Worm (Caenorhabditis elegans) whole organism, mixed stage, embryonic: ENCODE measurements around the gene fbxa-206.

Experiments
- M03D4.4 ChIP-seq: sonication (generic microtip); optimal IDR thresholded peaks from 2 replicates; lab custom pipeline; 2017; ENCODE audit warnings: mild to moderate bottlenecking, missing genetic modification characterization, missing compliant biosample characterization
- bed-3 ChIP-seq: fragments of 200-800 bp; sonication (Bioruptor generic); optimal IDR thresholded peaks from 3 replicates; lab custom pipeline; 2018; ENCODE audit warnings: mild to moderate bottlenecking, missing genetic modification characterization, moderate library complexity, missing compliant biosample characterization
- blmp-1 ChIP-seq: fragments of 150-350 bp; optimal IDR thresholded peaks from 2 replicates; lab custom pipeline; 2014; ENCODE audit warnings: missing biosample characterization, missing genetic modification characterization
- ceh-39 ChIP-seq: fragments of 150-350 bp; optimal IDR thresholded peaks from 2 replicates; lab custom pipeline; 2014; ENCODE audit warnings: missing biosample characterization, missing genetic modification characterization
- ceh-83 ChIP-seq: fragments of 200-800 bp; sonication (Bioruptor generic); optimal IDR thresholded peaks from 2 replicates; lab custom pipeline; 2018; ENCODE audit warnings: mild to moderate bottlenecking, missing genetic modification characterization, missing compliant biosample characterization
- ces-1 ChIP-seq: fragments of 150-350 bp; optimal IDR thresholded peaks from 2 replicates; lab custom pipeline; 2014; ENCODE audit warnings: missing biosample characterization, missing genetic modification reagents, missing genetic modification characterization
- cnd-1 ChIP-seq: fragments of 200-800 bp; sonication (Bioruptor generic); optimal IDR thresholded peaks from 2 replicates; lab custom pipeline; 2018; ENCODE audit warnings: mild to moderate bottlenecking, missing genetic modification characterization, missing compliant biosample characterization
- drap-1 ChIP-seq: fragments of 200-800 bp; sonication (Bioruptor generic); optimal IDR thresholded peaks from 3 replicates; lab custom pipeline; 2018; ENCODE audit warnings: mild to moderate bottlenecking, missing genetic modification characterization, missing compliant biosample characterization
- elt-1 ChIP-seq: sonication (generic microtip); optimal IDR thresholded peaks from 2 replicates; lab custom pipeline; 2017; ENCODE audit warnings: missing genetic modification characterization, mild to moderate bottlenecking, missing compliant biosample characterization, antibody characterized with exemption, moderate library complexity, borderline replicate concordance; ENCODE audit not compliant: insufficient read depth
- elt-3 ChIP-seq: fragments of 150-350 bp; optimal IDR thresholded peaks from 2 replicates; lab custom pipeline; 2014; ENCODE audit warnings: missing biosample characterization, missing genetic modification characterization
- flh-1 ChIP-seq: fragments of 200-800 bp; sonication (Bioruptor generic); optimal IDR thresholded peaks from 2 replicates; lab custom pipeline; 2018; ENCODE audit warnings: mild to moderate bottlenecking, missing genetic modification characterization, moderate library complexity, missing compliant biosample characterization
- ham-2 ChIP-seq: fragments of 200-800 bp; sonication (Bioruptor generic); optimal IDR thresholded peaks from 2 replicates; lab custom pipeline; 2018; ENCODE audit warnings: mild to moderate bottlenecking, missing genetic modification characterization, missing compliant biosample characterization
- hlh-1 ChIP-seq: fragments of 150-350 bp; optimal IDR thresholded peaks from 2 replicates; lab custom pipeline; 2014; ENCODE audit warnings: missing biosample characterization, missing genetic modification reagents, missing genetic modification characterization
- lin-13 ChIP-seq: fragments of 150-350 bp; optimal IDR thresholded peaks from 2 replicates; lab custom pipeline; 2014; ENCODE audit warnings: missing biosample characterization, missing genetic modification characterization
- lsy-2 ChIP-seq: fragments of 150-350 bp; optimal IDR thresholded peaks from 2 replicates; lab custom pipeline; 2014; ENCODE audit warnings: missing biosample characterization, missing genetic modification characterization
- mab-5 ChIP-seq: fragments of 150-350 bp; optimal IDR thresholded peaks from 2 replicates; lab custom pipeline; 2014; ENCODE audit warnings: missing biosample characterization, missing genetic modification characterization
- mep-1 ChIP-seq: fragments of 150-350 bp; optimal IDR thresholded peaks from 2 replicates; lab custom pipeline; 2017; ENCODE audit warnings: missing biosample characterization, missing genetic modification reagents, missing genetic modification characterization, inconsistent platforms
- mls-2 ChIP-seq: sonication (generic microtip); optimal IDR thresholded peaks from 2 replicates; lab custom pipeline; 2016; ENCODE audit warnings: mild to moderate bottlenecking, missing genetic modification characterization, moderate library complexity, missing compliant biosample characterization
- nhr-12 ChIP-seq: fragments of 150-350 bp; optimal IDR thresholded peaks from 2 replicates; lab custom pipeline; 2014; ENCODE audit warnings: missing biosample characterization, missing genetic modification characterization
- nhr-2 ChIP-seq: fragments of 150-350 bp; optimal IDR thresholded peaks from 2 replicates; lab custom pipeline; 2014; ENCODE audit warnings: missing biosample characterization, missing genetic modification characterization
- nhr-237 ChIP-seq: fragments of 150-350 bp; optimal IDR thresholded peaks from 2 replicates; lab custom pipeline; 2014; ENCODE audit warnings: missing biosample characterization, missing genetic modification characterization
- nhr-28 ChIP-seq: fragments of 150-350 bp; optimal IDR thresholded peaks from 2 replicates; lab custom pipeline; 2014; ENCODE audit warnings: missing biosample characterization, missing genetic modification characterization
- nhr-76 ChIP-seq: sonication (generic microtip); optimal IDR thresholded peaks from 2 replicates; lab custom pipeline; 2017; ENCODE audit warnings: missing biosample characterization, missing genetic modification characterization
- pha-4 ChIP-seq: fragments of 150-350 bp; optimal IDR thresholded peaks from 2 replicates; lab custom pipeline; 2018; ENCODE audit warnings: missing biosample characterization, missing genetic modification reagents, missing genetic modification characterization
- sem-2 ChIP-seq: fragments of 200-800 bp; sonication (Bioruptor generic); optimal IDR thresholded peaks from 2 replicates; lab custom pipeline; 2018; ENCODE audit warnings: mild to moderate bottlenecking, missing genetic modification characterization, missing compliant biosample characterization
- snpc-4 ChIP-seq: fragments of 150-350 bp; optimal IDR thresholded peaks from 2 replicates; lab custom pipeline; 2014; ENCODE audit warnings: missing biosample characterization, missing genetic modification characterization
- sptf-1 ChIP-seq: sonication (generic microtip); optimal IDR thresholded peaks from 2 replicates; lab custom pipeline; 2017; ENCODE audit warnings: mild to moderate bottlenecking, missing genetic modification characterization, moderate library complexity, missing compliant biosample characterization
- tbx-8 ChIP-seq: fragments of 200-800 bp; sonication (Bioruptor generic); optimal IDR thresholded peaks from 2 replicates; lab custom pipeline; 2018; ENCODE audit warnings: mild to moderate bottlenecking, missing genetic modification characterization, moderate library complexity, missing compliant biosample characterization
- unc-120 ChIP-seq: sonication (generic microtip); optimal IDR thresholded peaks from 2 replicates; lab custom pipeline; 2017; ENCODE audit warnings: missing genetic modification characterization, missing compliant biosample characterization; ENCODE audit not compliant: poor library complexity, severe bottlenecking
- unc-39 ChIP-seq: fragments of 150-350 bp; optimal IDR thresholded peaks from 2 replicates; lab custom pipeline; 2014; ENCODE audit warnings: missing biosample characterization, missing genetic modification characterization
- unc-62 ChIP-seq: fragments of 150-350 bp; optimal IDR thresholded peaks from 2 replicates; lab custom pipeline; 2014; ENCODE audit warnings: missing biosample characterization, missing genetic modification reagents, missing genetic modification characterization
- zip-8 ChIP-seq: fragments of 150-350 bp; optimal IDR thresholded peaks from 2 replicates; lab custom pipeline; 2014; ENCODE audit warnings: missing biosample characterization, missing genetic modification characterization
- ztf-11 ChIP-seq: fragments of 150-350 bp; optimal IDR thresholded peaks from 2 replicates; lab custom pipeline; 2014; ENCODE audit warnings: missing biosample characterization, missing genetic modification characterization

The fbxa-206 gene

DNA sequence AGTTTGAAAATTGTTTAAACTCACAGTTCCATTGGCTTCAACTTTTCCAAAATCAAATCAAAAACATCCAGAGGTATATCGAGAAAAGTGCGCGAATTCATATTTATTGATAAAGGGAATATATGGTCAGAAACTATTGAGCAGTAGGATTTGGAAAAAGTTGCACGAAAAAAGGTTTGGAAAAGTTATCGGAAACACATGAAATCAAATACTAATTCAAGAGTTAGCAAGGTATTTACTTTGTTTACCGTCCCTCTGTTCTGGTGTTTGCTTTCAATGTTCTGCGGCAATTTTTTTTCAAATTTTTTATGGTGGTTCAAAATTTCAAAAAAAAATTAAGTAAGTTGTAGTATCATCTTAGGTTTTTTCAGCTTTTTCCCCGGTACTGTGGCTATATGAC lies 18.9 kb downstream of the fbxa-206 start, which contains the start of gene fbxa-45:
Gene fbxa-45, minus strand, starts transcription at position 101 of the 400 bp plus-strand sequence.
- no peak for TF ChIP-seq ceh-83 (GFP tag; lab: Kevin White, UChicago)
- no peak for TF ChIP-seq nhr-12 (tag; lab: Kevin White, UChicago)
- TF ChIP-seq M03D4.4: no peak
- TF ChIP-seq lin-13 (tag; lab: Kevin White, UChicago): no peak
- no peak for TF ChIP-seq sem-2 (GFP tag; lab: Kevin White, UChicago)
- TF ChIP-seq hlh-1: no peak
- TF ChIP-seq mls-2 (tag; lab: Kevin White, UChicago): no peak
- no peak for TF ChIP-seq elt-1
- no peak for TF ChIP-seq unc-62 (GFP tag; lab: Kevin White, UChicago)
- no peak for TF ChIP-seq mep-1 (tag; lab: Kevin White, UChicago)
- no peak for TF ChIP-seq nhr-2 (tag; lab: Kevin White, UChicago)
- TF ChIP-seq cnd-1: no peak
- TF ChIP-seq mab-5 (tag; lab: Kevin White, UChicago): no peak
- TF ChIP-seq ceh-39: no peak
- no peak for TF ChIP-seq tbx-8 (GFP tag; lab: Kevin White, UChicago)
- no peak for TF ChIP-seq bed-3 (GFP tag; lab: Kevin White, UChicago)

DNA sequence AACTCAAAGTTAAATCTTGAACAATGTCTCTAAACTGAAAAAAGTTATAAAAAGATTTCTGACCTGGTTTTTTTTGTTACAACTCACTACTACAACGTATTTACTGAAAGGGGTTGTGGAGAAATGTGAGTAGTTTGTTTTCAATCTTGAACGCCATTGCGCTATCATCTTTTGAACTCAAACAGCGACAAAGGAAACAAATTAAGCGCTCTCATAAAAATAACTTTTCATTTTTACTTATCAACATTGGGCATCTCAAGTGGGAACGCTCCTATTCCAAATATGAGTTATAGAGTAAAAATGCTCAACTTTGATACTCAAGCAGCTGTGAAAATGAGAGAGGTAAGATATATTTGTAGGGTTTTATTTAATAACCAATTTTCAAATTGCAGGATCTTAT lies 24.8 kb downstream of the fbxa-206 start, which contains the start of gene F09C6.15:
Gene F09C6.15, plus strand, starts transcription at position 301 of the 400 bp plus-strand sequence.
- no peak for TF ChIP-seq blmp-1 (tag; lab: Kevin White, UChicago)
- no peak for TF ChIP-seq elt-3 (tag; lab: Kevin White, UChicago)
- TF ChIP-seq cnd-1: no peak
- no peak for TF ChIP-seq nhr-12 (tag; lab: Kevin White, UChicago)
- no peak for TF ChIP-seq bed-3 (GFP tag; lab: Kevin White, UChicago)
- TF ChIP-seq nhr-76 (tag; lab: Kevin White, UChicago): no peak
- TF ChIP-seq ztf-11 (tag; lab: Kevin White, UChicago): no peak
- TF ChIP-seq, all 35 proteins: peak for 0

ce11 chrV:16888788-16889325 lies 29.4 kb downstream of the fbxa-206 start, which contains the start of the genes ifas-2 and fbxa-44:
TSS of gene ifas-2 (minus strand) at chrV:16888888.
TSS of gene fbxa-44 (plus strand) at chrV:16889275.
- no peak for TF ChIP-seq snpc-4 (tag; lab: Kevin White, UChicago)
- TF ChIP-seq nhr-237 (tag; lab: Kevin White, UChicago): no peak
- TF ChIP-seq elt-3 (tag; lab: Kevin White, UChicago): no peak
- no peak for TF ChIP-seq hlh-1
- TF ChIP-seq bed-3 (GFP tag; lab: Kevin White, UChicago): no peak
- no peak for TF ChIP-seq mab-5 (tag; lab: Kevin White, UChicago)
- TF ChIP-seq lin-13 (tag; lab: Kevin White, UChicago): no peak
- no peak for TF ChIP-seq ces-1 (GFP tag; lab: Kevin White, UChicago)
- TF ChIP-seq unc-120 (tag; lab: Kevin White, UChicago): no peak
- no peak for TF ChIP-seq sem-2 (GFP tag; lab: Kevin White, UChicago)
- no peak for TF ChIP-seq cnd-1
- TF ChIP-seq pha-4 (tag; lab: Kevin White, UChicago): no peak
- TF ChIP-seq ham-2 (GFP tag; lab: Kevin White, UChicago): no peak
- no peak for TF ChIP-seq unc-39
- no peak for TF ChIP-seq M03D4.4
- no peak for TF ChIP-seq flh-1 (GFP tag; lab: Kevin White, UChicago)

DNA sequence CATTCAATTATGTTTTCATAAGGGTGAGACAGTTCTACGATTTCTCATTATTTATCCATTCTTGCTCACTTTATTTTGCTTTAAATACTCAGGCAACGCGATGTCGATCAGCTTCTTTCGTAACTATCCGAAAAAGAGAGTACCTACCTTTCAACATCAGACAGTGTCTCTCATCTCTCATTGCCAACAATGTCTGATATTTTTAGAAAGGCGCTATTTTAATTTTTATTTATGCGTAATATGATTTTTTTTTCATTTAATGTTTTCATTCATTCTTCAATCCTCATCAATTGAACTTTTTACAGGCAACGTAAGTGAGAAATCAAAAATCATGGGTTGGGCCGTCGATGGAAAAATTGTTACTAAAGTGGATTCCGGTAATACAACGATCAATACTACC lies 33.5 kb downstream of the fbxa-206 start, which contains the start of gene F09C6.13:
Gene F09C6.13, plus strand, starts transcription at position 301 of the 400 bp plus-strand sequence.
- TF ChIP-seq nhr-76 (tag; lab: Kevin White, UChicago) (no peak), cnd-1 (no peak), nhr-28 (tag; lab: Kevin White, UChicago) (no peak)

DNA sequence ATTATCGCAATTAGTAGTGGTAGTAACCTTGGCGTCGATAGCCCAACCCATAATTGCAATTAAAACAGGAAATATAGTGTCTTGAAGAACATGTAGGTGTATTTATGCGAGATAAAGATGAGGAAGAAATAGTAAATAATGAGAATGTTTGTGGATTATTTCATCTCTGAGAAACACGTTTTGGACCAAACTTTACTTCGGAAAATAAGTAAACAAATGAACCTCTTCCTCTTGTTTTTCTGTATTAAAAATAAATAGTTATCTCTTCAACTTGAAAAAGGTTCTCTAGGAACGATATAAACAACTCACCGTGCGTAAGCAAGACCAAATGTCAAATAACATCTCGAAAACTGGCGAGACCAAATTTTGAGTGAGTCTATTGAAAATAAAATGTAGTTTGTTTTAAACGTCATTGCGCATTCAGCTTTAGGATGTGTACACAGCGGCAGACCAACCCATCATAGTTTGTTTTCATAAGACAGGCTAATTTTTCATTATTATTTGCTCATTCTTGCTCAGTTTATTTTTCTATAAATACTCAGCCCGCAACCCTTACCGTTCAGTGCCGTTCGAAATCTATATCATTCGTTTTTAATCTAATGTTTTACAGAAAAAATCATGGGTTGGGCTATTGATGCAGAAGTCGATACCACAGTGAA lies 35.9 kb downstream of the fbxa-206 start, which contains the start of the genes F09C6.11 and F09C6.12:
Gene F09C6.11, minus strand, starts transcription at position 51 of the 659 bp plus-strand sequence.
Gene F09C6.12, plus strand, starts transcription at position 609 of the 659 bp plus-strand sequence.
- TF ChIP-seq ceh-39 (no peak), ceh-83 (GFP tag; lab: Kevin White, UChicago) (no peak), nhr-2 (tag; lab: Kevin White, UChicago) (no peak), sem-2 (GFP tag; lab: Kevin White, UChicago) (no peak), pha-4 (tag; lab: Kevin White, UChicago) (no peak), nhr-237 (tag; lab: Kevin White, UChicago) (no peak), snpc-4 (tag; lab: Kevin White, UChicago) (no peak), ham-2 (GFP tag; lab: Kevin White, UChicago) (no peak), lsy-2 (no peak), nhr-28 (tag; lab: Kevin White, UChicago) (no peak), nhr-76 (tag; lab: Kevin White, UChicago) (no peak), elt-3 (tag; lab: Kevin White, UChicago) (no peak), drap-1 (GFP tag; lab: Kevin White, UChicago) (no peak), nhr-12 (tag; lab: Kevin White, UChicago) (no peak), unc-39 (no peak), elt-1 (no peak), blmp-1 (tag; lab: Kevin White, UChicago) (no peak), zip-8 (tag; lab: Kevin White, UChicago) (no peak), lin-13 (tag; lab: Kevin White, UChicago) (no peak), sptf-1 (tag; lab: Kevin White, UChicago) (no peak)
